Fruit fly (Drosophila melanogaster) whole organism, embryonic: ENCODE data around the gene Rab39.

Source experiments
- CG11398 ChIP-seq: fragments of 200-800 bp; sonication (Bioruptor generic); optimal IDR thresholded peaks from 2 replicates; lab custom pipeline; 2016; ENCODE audit warnings: missing biosample characterization, missing genetic modification characterization
- CG11504 ChIP-seq: fragments of 200-800 bp; sonication (Bioruptor generic); optimal IDR thresholded peaks from 3 replicates; lab custom pipeline; 2019; ENCODE audit warnings: missing biosample characterization, mild to moderate bottlenecking, missing genetic modification characterization, moderate library complexity
- CG12155 ChIP-seq: fragments of 200-800 bp; sonication (Bioruptor generic); optimal IDR thresholded peaks from 3 replicates; lab custom pipeline; 2016; ENCODE audit warnings: missing biosample characterization, missing genetic modification characterization
- CG14050 ChIP-seq: fragments of 200-800 bp; sonication (Bioruptor generic); IDR thresholded peaks from 3 replicates; pipeline ENCODE4 v1.3.6; 2022; ENCODE audit warnings: missing biosample characterization, missing genetic modification characterization
- CG14860 ChIP-seq: fragments of 200-800 bp; sonication (Bioruptor generic); IDR thresholded peaks from 3 replicates; pipeline ENCODE4 v1.3.6; 2022; ENCODE audit warnings: missing biosample characterization, missing genetic modification characterization; ENCODE audit not compliant: partially characterized antibody
- CG1603 ChIP-seq: fragments of 200-800 bp; sonication (Bioruptor generic); optimal IDR thresholded peaks from 2 replicates; lab custom pipeline; 2019; ENCODE audit warnings: missing biosample characterization, mild to moderate bottlenecking, missing genetic modification characterization, moderate library complexity
- CG17361 ChIP-seq: fragments of 200-800 bp; sonication (Bioruptor generic); IDR thresholded peaks from 3 replicates; pipeline ENCODE4 v1.3.6; 2022; ENCODE audit warnings: missing biosample characterization, missing genetic modification characterization
- CG18599 ChIP-seq: fragments of 200-800 bp; sonication (Bioruptor generic); optimal IDR thresholded peaks from 3 replicates; lab custom pipeline; 2017; ENCODE audit warnings: missing biosample characterization, missing genetic modification characterization, mild to moderate bottlenecking, moderate library complexity, missing genetic modification reagents
- CG2129 ChIP-seq: fragments of 200-800 bp; sonication (Bioruptor generic); IDR thresholded peaks from 2 replicates; pipeline ENCODE4 v1.3.6; 2022; ENCODE audit warnings: missing biosample characterization, missing genetic modification characterization; ENCODE audit not compliant: partially characterized antibody
- CG31441 ChIP-seq: fragments of 200-800 bp; sonication (Bioruptor generic); IDR thresholded peaks from 2 replicates; pipeline ENCODE4 v1.3.6; 2022; ENCODE audit warnings: missing biosample characterization, missing genetic modification characterization
- CG3838 ChIP-seq: fragments of 200-800 bp; sonication (Bioruptor generic); optimal IDR thresholded peaks from 3 replicates; lab custom pipeline; 2016; ENCODE audit warnings: missing biosample characterization, missing genetic modification characterization
- CG43689 ChIP-seq: fragments of 200-800 bp; sonication (Bioruptor generic); IDR thresholded peaks from 2 replicates; pipeline ENCODE4 v1.3.6; 2022; ENCODE audit warnings: missing biosample characterization, missing genetic modification characterization
- CG4707 ChIP-seq: fragments of 200-800 bp; sonication (Bioruptor generic); optimal IDR thresholded peaks from 2 replicates; lab custom pipeline; 2018; ENCODE audit warnings: missing biosample characterization, mild to moderate bottlenecking, missing genetic modification characterization, moderate library complexity
- CG4730 ChIP-seq: fragments of 200-800 bp; sonication (Bioruptor generic); IDR thresholded peaks from 2 replicates; pipeline ENCODE4 v1.3.6; 2022; ENCODE audit warnings: missing biosample characterization, missing genetic modification characterization
- CG4854 ChIP-seq: fragments of 200-800 bp; sonication (Bioruptor generic); optimal IDR thresholded peaks from 2 replicates; lab custom pipeline; 2016; ENCODE audit warnings: missing biosample characterization, missing genetic modification characterization, inconsistent platforms
- CG6175 ChIP-seq: fragments of 200-800 bp; sonication (Bioruptor generic); IDR thresholded peaks from 3 replicates; pipeline ENCODE4 v1.3.6; 2022; ENCODE audit warnings: missing biosample characterization, missing genetic modification characterization
- CG6813 ChIP-seq: fragments of 200-800 bp; sonication (Bioruptor generic); optimal IDR thresholded peaks from 2 replicates; lab custom pipeline; 2017; ENCODE audit warnings: missing biosample characterization, missing genetic modification characterization, mild to moderate bottlenecking, moderate library complexity, missing genetic modification reagents
- CG7556 ChIP-seq: fragments of 200-800 bp; sonication (Bioruptor generic); optimal IDR thresholded peaks from 2 replicates; lab custom pipeline; 2017; ENCODE audit warnings: missing biosample characterization, mild to moderate bottlenecking, missing genetic modification characterization
- CG7987 ChIP-seq: fragments of 200-800 bp; sonication (Bioruptor generic); optimal IDR thresholded peaks from 2 replicates; lab custom pipeline; 2018; ENCODE audit warnings: missing biosample characterization, mild to moderate bottlenecking, missing genetic modification characterization, moderate library complexity
- CG8765 ChIP-seq: fragments of 200-800 bp; sonication (Bioruptor generic); IDR thresholded peaks from 2 replicates; pipeline ENCODE4 v1.3.6; 2022; ENCODE audit warnings: missing biosample characterization, missing genetic modification characterization
- CG9609 ChIP-seq: fragments of 200-800 bp; sonication (Bioruptor generic); optimal IDR thresholded peaks from 3 replicates; lab custom pipeline; 2016; ENCODE audit warnings: missing biosample characterization, missing genetic modification characterization
- CG9876 ChIP-seq: fragments of 200-800 bp; sonication (Bioruptor generic); optimal IDR thresholded peaks from 2 replicates; lab custom pipeline; 2016; ENCODE audit warnings: missing biosample characterization, missing genetic modification characterization
- CHES-1-like ChIP-seq: fragments of 200-800 bp; sonication (Bioruptor generic); optimal IDR thresholded peaks from 2 replicates; lab custom pipeline; 2016; ENCODE audit warnings: missing biosample characterization, missing genetic modification characterization
- Chrac-16 ChIP-seq: fragments of 200-800 bp; sonication (Bioruptor generic); optimal IDR thresholded peaks from 3 replicates; lab custom pipeline; 2016; ENCODE audit warnings: missing biosample characterization, missing genetic modification characterization
- D19B ChIP-seq: fragments of 200-800 bp; sonication (Bioruptor generic); optimal IDR thresholded peaks from 2 replicates; lab custom pipeline; 2017; ENCODE audit warnings: missing biosample characterization, mild to moderate bottlenecking, missing genetic modification characterization
- Dfd ChIP-seq, 2 experiments: fragments of >200 bp; optimal IDR thresholded peaks; 2 replicates each; lab custom pipeline; 2017; ENCODE audit warnings: missing biosample characterization in 2 of 2, missing genetic modification characterization in 2 of 2
- Dip2 ChIP-seq: fragments of 200-800 bp; sonication (Bioruptor generic); IDR thresholded peaks from 2 replicates; pipeline ENCODE4 v1.3.6; 2022; ENCODE audit warnings: missing biosample characterization, missing genetic modification characterization
- Eip74EF ChIP-seq, 2 experiments: fragments of 200-800 bp in 1 of 2; fragments of >200 bp in 1 of 2; sonication (Bioruptor generic) in 1 of 2; optimal IDR thresholded peaks; 2 replicates each; lab custom pipeline; 2017 to 2019; ENCODE audit warnings: missing biosample characterization in 2 of 2, missing genetic modification characterization in 2 of 2, mild to moderate bottlenecking in 1 of 2, moderate library complexity in 1 of 2
- HLHmδ ChIP-seq: fragments of 200-800 bp; sonication (Bioruptor generic); optimal IDR thresholded peaks from 2 replicates; lab custom pipeline; 2018; ENCODE audit warnings: missing biosample characterization, mild to moderate bottlenecking, missing genetic modification characterization, moderate library complexity
- Hsf ChIP-seq: fragments of 200-800 bp; sonication (Bioruptor generic); optimal IDR thresholded peaks from 3 replicates; lab custom pipeline; 2016; ENCODE audit warnings: missing biosample characterization, missing genetic modification characterization
- Lhr ChIP-seq: fragments of 200-800 bp; sonication (Bioruptor generic); optimal IDR thresholded peaks from 3 replicates; lab custom pipeline; 2017; ENCODE audit warnings: mild to moderate bottlenecking, missing biosample characterization, missing genetic modification reagents, missing genetic modification characterization
- Neu2 ChIP-seq: fragments of 200-800 bp; sonication (Bioruptor generic); optimal IDR thresholded peaks from 3 replicates; lab custom pipeline; 2016; ENCODE audit warnings: missing biosample characterization, missing genetic modification characterization, borderline replicate concordance
- Optix ChIP-seq: fragments of 200-800 bp; sonication (Bioruptor generic); IDR thresholded peaks from 3 replicates; pipeline ENCODE4 v1.3.6; 2022; ENCODE audit warnings: missing biosample characterization, missing genetic modification characterization
- Sry-β ChIP-seq: fragments of 200-800 bp; sonication (Bioruptor generic); optimal IDR thresholded peaks from 2 replicates; lab custom pipeline; 2018; ENCODE audit warnings: missing biosample characterization, mild to moderate bottlenecking, missing genetic modification characterization, moderate library complexity
- Vsx1 ChIP-seq: fragments of 200-800 bp; sonication (Bioruptor generic); optimal IDR thresholded peaks from 2 replicates; lab custom pipeline; 2017; ENCODE audit warnings: missing biosample characterization, mild to moderate bottlenecking, missing genetic modification characterization, missing genetic modification reagents
- Xbp1 ChIP-seq: fragments of 200-800 bp; sonication (Bioruptor generic); optimal IDR thresholded peaks from 3 replicates; lab custom pipeline; 2016; ENCODE audit warnings: missing biosample characterization, mild to moderate bottlenecking, missing genetic modification characterization
- ash1 ChIP-seq: fragments of 200-800 bp; sonication (Bioruptor generic); optimal IDR thresholded peaks from 2 replicates; lab custom pipeline; 2018; ENCODE audit warnings: missing biosample characterization, mild to moderate bottlenecking, missing genetic modification characterization
- caup ChIP-seq: fragments of 200-800 bp; sonication (Bioruptor generic); optimal IDR thresholded peaks from 3 replicates; lab custom pipeline; 2017; ENCODE audit warnings: missing biosample characterization, mild to moderate bottlenecking, missing genetic modification characterization, moderate library complexity; ENCODE audit not compliant: severe bottlenecking
- dan ChIP-seq: fragments of 200-800 bp; sonication (Bioruptor generic); IDR thresholded peaks from 2 replicates; pipeline ENCODE4 v1.3.6; 2022; ENCODE audit warnings: missing biosample characterization, missing genetic modification characterization
- en ChIP-seq: fragments of 200-800 bp; sonication (Bioruptor generic); optimal IDR thresholded peaks from 2 replicates; lab custom pipeline; 2016; ENCODE audit warnings: missing biosample characterization, missing genetic modification characterization
- exex ChIP-seq: fragments of 200-800 bp; sonication (Bioruptor generic); optimal IDR thresholded peaks from 4 replicates; lab custom pipeline; 2018; ENCODE audit warnings: missing biosample characterization, mild to moderate bottlenecking, missing genetic modification characterization, moderate library complexity
- fd3F ChIP-seq: fragments of 200-800 bp; sonication (Bioruptor generic); optimal IDR thresholded peaks from 2 replicates; lab custom pipeline; 2018; ENCODE audit warnings: missing biosample characterization, mild to moderate bottlenecking, missing genetic modification characterization, moderate library complexity
- ham ChIP-seq: fragments of 200-800 bp; sonication (Bioruptor generic); IDR thresholded peaks from 2 replicates; pipeline ENCODE4 v1.3.6; 2022; ENCODE audit warnings: missing biosample characterization, missing genetic modification characterization
- lov ChIP-seq, 2 experiments: fragments of 200-800 bp in 1 of 2; fragments of >200 bp in 1 of 2; sonication (Bioruptor generic) in 1 of 2; IDR thresholded peaks in 1 of 2; optimal IDR thresholded peaks in 1 of 2; 2 replicates in 1 of 2; 3 replicates in 1 of 2; pipeline versions ENCODE4 v1.3.6 to Lab custom; 2017 to 2022; ENCODE audit warnings: missing biosample characterization in 1 of 2, missing genetic modification characterization in 1 of 2
- pb ChIP-seq: fragments of 200-800 bp; sonication (Bioruptor generic); optimal IDR thresholded peaks from 3 replicates; lab custom pipeline; 2016; ENCODE audit warnings: missing biosample characterization, missing genetic modification characterization
- seq ChIP-seq: fragments of 200-800 bp; sonication (Bioruptor generic); IDR thresholded peaks from 2 replicates; pipeline ENCODE4 v1.3.6; 2022; ENCODE audit warnings: missing biosample characterization, missing genetic modification characterization
- sima ChIP-seq: fragments of 200-800 bp; sonication (Bioruptor generic); optimal IDR thresholded peaks from 2 replicates; lab custom pipeline; 2016; ENCODE audit warnings: missing biosample characterization, missing genetic modification characterization
- vnd ChIP-seq: fragments of 200-800 bp; sonication (Bioruptor generic); IDR thresholded peaks from 3 replicates; pipeline ENCODE4 v1.3.6; 2022; ENCODE audit warnings: missing biosample characterization, missing genetic modification characterization; ENCODE audit not compliant: partially characterized antibody

Rab39 gene

DNA sequence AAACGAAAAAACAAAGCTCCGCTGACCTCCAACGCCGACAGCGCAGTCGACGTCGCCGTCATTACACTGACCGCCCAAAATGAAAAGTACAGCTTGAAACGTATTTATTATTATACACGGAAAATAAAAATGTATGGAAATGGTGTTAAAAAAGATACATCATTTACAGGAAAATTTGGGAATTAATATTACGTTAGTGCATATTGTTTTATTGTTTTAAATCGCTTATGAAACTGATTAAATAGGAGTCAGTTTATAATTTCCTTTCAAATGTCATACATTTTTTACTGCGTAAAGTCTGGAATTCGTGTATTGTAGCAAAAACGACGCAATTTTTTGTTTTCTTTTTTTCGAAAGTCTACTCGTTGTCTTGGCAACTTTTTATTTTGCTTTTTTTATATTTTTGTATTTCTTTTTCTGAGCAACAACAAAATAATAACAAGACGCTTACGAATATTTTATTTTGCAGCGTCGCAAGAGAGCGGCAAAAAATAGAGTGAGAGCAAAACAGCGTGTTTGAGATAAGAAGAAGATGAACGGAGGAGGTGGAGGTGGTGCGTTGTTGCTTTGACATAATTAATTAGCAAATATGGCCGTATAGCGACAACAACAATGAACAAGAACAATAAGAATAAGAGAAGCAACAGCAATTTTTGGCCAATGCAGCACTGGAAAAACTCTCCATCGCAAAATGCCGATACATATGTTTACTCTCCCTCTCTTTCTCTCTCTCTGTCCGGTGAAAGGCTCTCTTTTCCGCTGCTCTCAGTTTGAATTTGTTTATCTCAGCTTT lies 42.6 kb upstream of the Rab39 start (continued):
- TF ChIP-seq Dfd (GFP tag; optimal IDR thresholded peaks at IDR 0.05; lab: Kevin White, UChicago) (no peak), CG4707 (GFP tag; lab: Kevin White, UChicago) (no peak), CHES-1-like (peak; percentile 95), en (peak; percentile 59), Hsf (GFP tag; lab: Kevin White, UChicago) (peak; percentile 76), CG9609 (GFP tag; lab: Kevin White, UChicago) (peak; percentile 54), pb (GFP tag; lab: Kevin White, UChicago) (peak; percentile 58), sima (peak; percentile 3), vnd (GFP tag; lab: Robert Waterston, UW) (no peak), Chrac-16 (GFP tag; lab: Kevin White, UChicago) (peak; percentile 53), seq (GFP tag; lab: Robert Waterston, UW) (peak; percentile 49; the same call in 1 of the 2 replicates), CG31441 (GFP tag; lab: Robert Waterston, UW) (peak; percentile 80), CG11398 (GFP tag; lab: Kevin White, UChicago) (peak; percentile 43), HLHmδ (GFP tag; lab: Kevin White, UChicago) (no peak), Xbp1 (peak; percentile 64), CG2129 (GFP tag; lab: Robert Waterston, UW) (no peak), Optix (GFP tag; lab: Robert Waterston, UW) (no peak), CG43689 (GFP tag; lab: Robert Waterston, UW) (no peak), CG14860 (GFP tag; lab: Robert Waterston, UW) (no peak), CG18599 (peak; percentile 82), caup (GFP tag; lab: Kevin White, UChicago) (peak; percentile 67), Vsx1 (peak; percentile 19), CG4730 (GFP tag; lab: Robert Waterston, UW) (peak; percentile 56), Eip74EF (GFP tag; optimal IDR thresholded peaks at IDR 0.05; lab: Kevin White, UChicago) (peak in 1 of 2 experiments; percentile 55), ash1 (GFP tag; lab: Kevin White, UChicago) (no peak), CG9876 (GFP tag; lab: Kevin White, UChicago) (no peak), dan (GFP tag; lab: Robert Waterston, UW) (no peak), Sry-β (GFP tag; lab: Kevin White, UChicago) (no peak), Neu2 (no peak), D19B (GFP tag; lab: Kevin White, UChicago) (peak; percentile 51), CG6175 (GFP tag; lab: Robert Waterston, UW) (no peak), Lhr (GFP tag; lab: Kevin White, UChicago) (no peak), CG12155 (GFP tag; lab: Kevin White, UChicago) (peak; percentile 70), CG11504 (tag; lab: Kevin White, UChicago) (peak; percentile 73), CG17361 (peak; percentile 85), CG6813 (GFP tag; lab: Kevin White, UChicago) (peak; percentile 67), CG8765 (GFP tag; lab: Robert Waterston, UW) (peak; percentile 41; the same call in 1 of the 2 replicates), exex (tag; lab: Kevin White, UChicago) (no peak), fd3F (GFP tag; lab: Kevin White, UChicago) (peak; percentile 77), CG7987 (no peak), lov (optimal IDR thresholded peaks at IDR 0.05; lab: Kevin White, UChicago) (no peak), lov (GFP tag; IDR thresholded peaks at IDR 0.05; lab: Robert Waterston, UW) (no peak), CG4854 (peak; percentile 75), Dip2 (GFP tag; lab: Robert Waterston, UW) (no peak; the same call in 1 of the 2 replicates), ham (GFP tag; lab: Robert Waterston, UW) (no peak), CG14050 (GFP tag; lab: Robert Waterston, UW) (peak; percentile 29; the same call in 1 of the 3 replicates), CG7556 (peak; percentile 88), CG3838 (GFP tag; lab: Kevin White, UChicago) (peak; percentile 46), CG1603 (tag; lab: Kevin White, UChicago) (peak; percentile 48)
